Worm (Caenorhabditis elegans): ENCODE results near the gene F13H10.9.

The F13H10.9 gene

DNA sequence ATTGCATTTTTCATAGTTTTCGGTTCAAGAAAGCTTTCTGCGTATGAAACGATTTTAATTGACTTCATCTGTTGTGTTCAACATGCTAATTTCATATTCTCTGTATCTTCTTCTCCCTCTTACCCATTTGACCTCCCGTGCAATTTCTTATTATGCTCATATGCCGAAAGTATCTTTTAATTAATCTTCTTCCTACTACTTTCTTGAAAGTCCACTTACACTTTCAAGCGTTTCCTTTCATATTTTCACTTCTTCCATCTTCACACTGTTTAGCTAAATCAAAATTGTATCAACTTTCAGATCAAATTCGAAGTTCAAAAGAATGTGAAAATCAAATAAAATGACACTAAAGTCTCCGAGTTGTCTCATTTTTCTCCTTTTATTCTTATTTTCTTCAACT is 11.0 kb upstream of the F13H10.9 start, which contains the start of gene F13H10.5:
Gene F13H10.5 (plus strand): TSS at position 301 of the 400 bp plus-strand sequence.
- TF ChIP-seq hmg-1.2 (GFP tag; IDR thresholded peaks at IDR 0.05) (no peak), lag-1 (GFP tag; IDR thresholded peaks at IDR 0.05) (no peak), lir-1 (GFP tag; conservative IDR thresholded peaks at IDR 0.05) (no peak), lin-26 (GFP tag; IDR thresholded peaks at IDR 0.05) (no peak), attf-6 (GFP tag; IDR thresholded peaks at IDR 0.05) (no peak), tbx-9 (tag; optimal IDR thresholded peaks at IDR 0.05; ENCODE audit: borderline replicate concordance) (no peak), F52B5.7 (tag; optimal IDR thresholded peaks at IDR 0.05) (no peak), F49E8.2 (tag; optimal IDR thresholded peaks at IDR 0.05; ENCODE audit: insufficient read depth) (no peak), ceh-79 (tag; optimal IDR thresholded peaks at IDR 0.05) (no peak), let-607 (tag; optimal IDR thresholded peaks at IDR 0.05) (no peak), hlh-26 (GFP tag; conservative IDR thresholded peaks at IDR 0.05) (no peak), ZK185.1 (tag; optimal IDR thresholded peaks at IDR 0.05; ENCODE audit: poor library complexity, severe bottlenecking) (no peak), B0261.1 (tag; optimal IDR thresholded peaks at IDR 0.05) (no peak), dox-1 (GFP tag; IDR thresholded peaks at IDR 0.05) (no peak), F23B12.7 (tag; optimal IDR thresholded peaks at IDR 0.05; ENCODE audit: insufficient read depth) (no peak), ekl-4 (GFP tag; IDR thresholded peaks at IDR 0.05) (no peak), ceh-40 (GFP tag; IDR thresholded peaks at IDR 0.05) (no peak), C17E4.6 (GFP tag; IDR thresholded peaks at IDR 0.05) (no peak)

DNA sequence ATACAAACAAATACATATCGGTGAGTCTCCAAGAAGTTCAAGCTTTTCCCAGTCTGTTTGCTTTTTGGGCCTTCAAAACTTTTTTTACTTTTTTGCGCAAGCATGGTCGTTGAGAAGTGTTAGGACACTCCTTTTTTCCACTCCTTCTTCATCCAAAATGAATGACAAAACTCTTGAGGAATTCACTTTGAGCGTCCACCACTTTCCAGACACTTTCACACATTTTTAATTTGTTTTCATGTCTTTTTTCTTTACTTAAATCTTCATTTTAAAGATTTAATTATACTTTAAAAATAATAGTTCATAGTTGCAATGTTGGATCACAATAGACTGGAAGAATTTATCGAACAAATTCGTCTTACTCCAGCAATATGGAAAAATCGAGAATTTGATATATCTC is 2.6 kb downstream of the F13H10.9 start, which contains the start of gene F13H10.1:
Gene F13H10.1 (plus strand): TSS at position 301 of the 400 bp plus-strand sequence.
- TF ChIP-seq ceh-100 (GFP tag; IDR thresholded peaks at IDR 0.05) = no peak

DNA sequence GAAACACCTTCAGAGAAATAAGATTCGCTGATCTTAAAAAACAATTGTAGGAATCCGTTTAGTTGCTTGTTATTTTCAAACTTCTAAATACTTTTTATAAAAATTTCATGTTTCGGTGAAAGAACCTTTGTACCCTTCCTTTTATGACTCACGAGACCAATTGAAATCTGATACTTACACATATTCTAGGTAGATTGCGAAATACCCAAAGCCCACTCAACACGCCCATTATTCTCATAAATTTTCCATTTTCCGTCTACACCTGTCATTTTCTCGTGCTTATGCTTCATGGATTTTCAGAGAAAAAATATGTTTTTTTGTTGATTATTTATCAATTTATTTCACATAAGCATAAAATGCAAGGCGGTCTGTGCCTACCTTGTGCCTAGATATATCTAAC is 4.7 kb downstream of the F13H10.9 start:
- TF ChIP-seq cebp-1 (GFP tag; IDR thresholded peaks at IDR 0.05) (peak; percentile 76), cebp-1 (tag; optimal IDR thresholded peaks at IDR 0.05) (peak; percentile 94), ZK185.1 (tag; optimal IDR thresholded peaks at IDR 0.05; ENCODE audit: poor library complexity, severe bottlenecking) (no peak), K11D2.4 (GFP tag; IDR thresholded peaks at IDR 0.05) (no peak), lsl-1 (GFP tag; optimal IDR thresholded peaks at IDR 0.05) (no peak), aptf-3 (GFP tag; IDR thresholded peaks at IDR 0.05) (no peak), egrh-3 (GFP tag; IDR thresholded peaks at IDR 0.05) (no peak), B0019.2 (GFP tag; conservative IDR thresholded peaks at IDR 0.05) (no peak)

DNA sequence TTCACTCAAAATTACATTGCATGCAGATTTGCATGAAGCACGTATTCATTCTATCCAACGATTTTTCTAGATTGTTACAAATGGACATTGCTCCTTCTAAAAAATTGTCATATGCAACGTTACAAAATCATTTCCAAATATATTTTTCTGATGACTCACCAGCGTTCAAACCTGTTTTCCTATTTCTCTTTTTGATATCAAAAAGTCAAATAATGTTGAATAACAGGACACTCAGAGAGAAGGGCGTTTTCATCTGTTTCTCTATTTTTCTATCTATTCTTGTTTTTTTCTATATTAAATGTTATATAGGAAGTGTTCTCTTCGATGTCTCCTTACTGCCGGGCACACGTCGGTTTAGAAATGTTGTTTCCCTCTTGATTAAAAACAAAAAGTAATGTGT is 5.2 kb downstream of the F13H10.9 start:
- TF ChIP-seq madf-10 (tag; optimal IDR thresholded peaks at IDR 0.05) (no peak), dox-1 (GFP tag; IDR thresholded peaks at IDR 0.05) (no peak), ztf-6 (GFP tag; IDR thresholded peaks at IDR 0.05) (no peak)

DNA sequence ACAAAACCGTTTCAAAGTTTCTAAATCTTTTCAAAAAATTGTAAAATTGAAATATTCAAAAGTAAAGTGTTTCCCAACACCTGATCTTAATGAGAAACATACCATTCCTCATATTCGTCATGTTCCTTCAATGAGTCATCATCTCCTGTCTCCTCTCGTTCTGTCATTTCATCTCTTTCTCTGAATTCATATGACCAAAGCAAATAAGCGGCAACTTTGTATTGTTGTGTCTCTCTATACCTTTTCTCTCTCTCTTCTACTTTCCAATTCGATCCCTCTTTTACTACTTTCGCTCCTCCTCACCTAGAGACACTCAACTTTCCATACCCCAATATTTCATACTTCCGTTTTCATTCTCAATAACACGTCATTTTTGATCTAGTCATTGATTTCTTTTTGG is 6.5 kb downstream of the F13H10.9 start:
- TF ChIP-seq ceh-27 (GFP tag; optimal IDR thresholded peaks at IDR 0.05) (peak; percentile 54), nhr-90 (tag; optimal IDR thresholded peaks at IDR 0.05) (no peak), cebp-1 (GFP tag; IDR thresholded peaks at IDR 0.05) (no peak), cebp-1 (tag; optimal IDR thresholded peaks at IDR 0.05) (peak; percentile 31), F55B11.4 (tag; optimal IDR thresholded peaks at IDR 0.05; ENCODE audit: borderline replicate concordance, insufficient read depth) (no peak)
